Fruit fly (Drosophila melanogaster) whole organism, pupa: ENCODE data around the gene hay.

Experiments
- CG10348 ChIP-seq: fragments of 200-800 bp; sonication (Bioruptor generic); IDR thresholded peaks from 2 replicates; pipeline ENCODE4 v1.3.6; 2022; ENCODE audit warnings: missing biosample characterization, missing genetic modification characterization
- CG12605 ChIP-seq: fragments of 200-800 bp; sonication (Bioruptor generic); IDR thresholded peaks from 2 replicates; pipeline ENCODE4 v1.3.6; 2022; ENCODE audit warnings: missing biosample characterization, missing genetic modification characterization
- CG13204 ChIP-seq: fragments of 200-800 bp; sonication (Bioruptor generic); optimal IDR thresholded peaks from 2 replicates; lab custom pipeline; 2018; ENCODE audit warnings: missing biosample characterization, mild to moderate bottlenecking, missing genetic modification characterization, moderate library complexity
- CG14655 ChIP-seq: fragments of 200-800 bp; sonication (Bioruptor generic); optimal IDR thresholded peaks from 3 replicates; lab custom pipeline; 2017; ENCODE audit warnings: mild to moderate bottlenecking, missing biosample characterization, missing genetic modification reagents, missing genetic modification characterization
- CG15710 ChIP-seq: fragments of 200-800 bp; sonication (Bioruptor generic); optimal IDR thresholded peaks from 2 replicates; lab custom pipeline; 2018; ENCODE audit warnings: missing biosample characterization, mild to moderate bottlenecking, missing genetic modification characterization, moderate library complexity
- CG17806 ChIP-seq: fragments of 200-800 bp; sonication (Bioruptor generic); optimal IDR thresholded peaks from 2 replicates; lab custom pipeline; 2018; ENCODE audit warnings: missing biosample characterization, mild to moderate bottlenecking, missing genetic modification characterization, moderate library complexity
- CG32121 ChIP-seq: fragments of 200-800 bp; sonication (Bioruptor generic); IDR thresholded peaks from 2 replicates; pipeline ENCODE4 v1.3.6; 2022; ENCODE audit warnings: missing biosample characterization, missing genetic modification characterization
- CG34367 ChIP-seq: fragments of 200-800 bp; sonication (Bioruptor generic); optimal IDR thresholded peaks from 2 replicates; lab custom pipeline; 2018; ENCODE audit warnings: missing biosample characterization, mild to moderate bottlenecking, missing genetic modification characterization
- CG4496 ChIP-seq: fragments of 200-800 bp; sonication (Bioruptor generic); IDR thresholded peaks from 3 replicates; pipeline ENCODE4 v1.3.6; 2022; ENCODE audit warnings: missing biosample characterization, missing genetic modification characterization
- CG8159 ChIP-seq: fragments of 200-800 bp; sonication (Bioruptor generic); optimal IDR thresholded peaks from 3 replicates; lab custom pipeline; 2018; ENCODE audit warnings: missing biosample characterization, mild to moderate bottlenecking, missing genetic modification characterization, moderate library complexity
- CG8301 ChIP-seq: fragments of 200-800 bp; sonication (Bioruptor generic); optimal IDR thresholded peaks from 2 replicates; lab custom pipeline; 2018; ENCODE audit warnings: missing biosample characterization, mild to moderate bottlenecking, missing genetic modification characterization
- CG9948 ChIP-seq: fragments of 200-800 bp; sonication (Bioruptor generic); optimal IDR thresholded peaks from 2 replicates; lab custom pipeline; 2018; ENCODE audit warnings: missing biosample characterization, mild to moderate bottlenecking, missing genetic modification characterization, moderate library complexity
- D1 ChIP-seq: fragments of 200-800 bp; sonication (Bioruptor generic); optimal IDR thresholded peaks from 2 replicates; lab custom pipeline; 2018; ENCODE audit warnings: missing biosample characterization, mild to moderate bottlenecking, missing genetic modification characterization, moderate library complexity
- EcR ChIP-seq: fragments of 200-800 bp; sonication (Bioruptor generic); optimal IDR thresholded peaks from 3 replicates; lab custom pipeline; 2019; ENCODE audit warnings: missing biosample characterization, missing genetic modification characterization, mild to moderate bottlenecking, moderate library complexity, missing genetic modification reagents
- Ets98B ChIP-seq: fragments of 200-800 bp; sonication (Bioruptor generic); IDR thresholded peaks from 2 replicates; pipeline ENCODE4 v1.3.6; 2022; ENCODE audit warnings: missing biosample characterization, missing genetic modification characterization
- Pif1A ChIP-seq: fragments of 200-800 bp; sonication (Bioruptor generic); optimal IDR thresholded peaks from 3 replicates; lab custom pipeline; 2016; ENCODE audit warnings: missing biosample characterization, missing genetic modification characterization
- Pif1B ChIP-seq: fragments of 200-800 bp; sonication (Bioruptor generic); optimal IDR thresholded peaks from 3 replicates; lab custom pipeline; 2016; ENCODE audit warnings: missing biosample characterization, missing genetic modification characterization
- Snoo ChIP-seq: fragments of 200-800 bp; sonication (Bioruptor generic); optimal IDR thresholded peaks from 3 replicates; lab custom pipeline; 2017; ENCODE audit warnings: missing biosample characterization, mild to moderate bottlenecking, missing genetic modification characterization, inconsistent platforms
- fd96Ca ChIP-seq: fragments of 200-800 bp; sonication (Bioruptor generic); IDR thresholded peaks from 3 replicates; pipeline ENCODE4 v1.3.6; 2022; ENCODE audit warnings: missing biosample characterization, missing genetic modification characterization
- gl ChIP-seq: fragments of 200-800 bp; sonication (Bioruptor generic); optimal IDR thresholded peaks from 2 replicates; lab custom pipeline; 2018; ENCODE audit warnings: missing biosample characterization, mild to moderate bottlenecking, missing genetic modification characterization
- rn ChIP-seq: fragments of 200-800 bp; sonication (Bioruptor generic); IDR thresholded peaks from 2 replicates; pipeline ENCODE4 v1.3.6; 2022; ENCODE audit warnings: missing biosample characterization, missing genetic modification characterization

The hay gene

DNA sequence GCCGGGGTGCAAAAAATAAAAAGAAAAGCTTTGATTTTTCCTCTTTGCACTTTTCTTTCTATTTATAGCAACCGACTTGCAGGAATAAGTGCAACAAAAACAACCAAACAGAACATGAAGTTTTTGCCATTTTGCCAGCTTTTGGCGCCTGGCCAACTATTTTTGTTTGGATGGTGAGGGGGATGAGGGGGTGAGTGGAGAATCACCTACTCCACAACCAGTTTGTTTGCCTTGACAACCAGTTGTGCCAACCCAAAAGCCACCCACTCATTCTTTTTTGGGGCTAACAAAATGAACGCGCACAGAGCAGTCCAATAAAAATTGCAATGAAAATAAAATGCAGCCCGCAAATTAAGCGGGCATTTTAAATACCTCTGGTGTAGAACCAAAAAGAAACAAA lies 26.4 kb downstream of the hay start:
- TF ChIP-seq gl (tag; lab: Kevin White, UChicago), result no peak
- TF ChIP-seq CG12605 (GFP tag; lab: Robert Waterston, UW), result peak; percentile 16; the same call in 1 of the 2 replicates
- peak; percentile 5; the same call in 1 of the 2 replicates for TF ChIP-seq Ets98B (GFP tag; lab: Robert Waterston, UW)
- TF ChIP-seq CG9948 (tag; lab: Kevin White, UChicago), result no peak
- TF ChIP-seq CG32121 (GFP tag; lab: Robert Waterston, UW), result peak; percentile 39; the same call in 1 of the 2 replicates
- no peak for TF ChIP-seq CG15710 (tag; lab: Kevin White, UChicago)
- TF ChIP-seq CG4496 (GFP tag; lab: Robert Waterston, UW), result 0 out of 3 replicates have a peak, but pooled peaks have one; percentile 7
- TF ChIP-seq Pif1A (GFP tag; lab: Kevin White, UChicago), result no peak

DNA sequence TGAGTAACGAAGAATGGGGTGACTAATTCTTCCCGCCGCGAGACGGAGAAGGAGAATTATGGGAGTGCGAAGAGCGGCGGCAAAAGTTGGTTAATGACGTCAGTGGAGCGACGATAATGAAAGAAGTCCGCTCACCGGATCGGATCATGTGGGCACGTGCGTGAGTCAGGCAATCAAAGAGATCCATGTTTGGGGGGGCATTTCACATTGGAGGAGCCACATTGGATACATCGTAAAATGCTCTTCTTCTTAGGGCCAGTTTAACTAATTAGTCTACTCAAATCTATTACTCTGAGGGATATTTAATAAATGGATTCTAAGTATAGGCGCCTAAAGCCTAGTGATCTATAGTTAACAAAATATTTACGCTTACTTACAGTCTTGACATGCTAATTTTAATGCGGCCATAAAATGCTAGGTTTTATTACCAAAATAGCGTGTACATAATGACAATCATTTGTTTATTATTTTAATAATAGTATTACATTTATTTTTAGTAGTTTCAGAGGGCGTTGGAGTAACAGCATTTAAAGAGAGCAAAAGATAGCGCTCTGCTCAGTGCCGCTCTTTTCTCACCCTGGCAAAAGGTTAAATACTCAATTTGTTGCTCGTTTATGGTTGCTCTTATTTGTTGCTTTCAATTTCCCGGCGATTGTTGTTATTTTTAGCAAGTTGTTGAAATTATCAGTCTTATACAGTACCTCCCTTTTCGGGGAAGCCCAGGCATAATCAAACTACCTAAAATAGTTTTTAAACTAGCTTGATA lies 27.7 kb downstream of the hay start:
- TF ChIP-seq CG32121 (GFP tag; lab: Robert Waterston, UW) (no peak), rn (GFP tag; lab: Robert Waterston, UW) (no peak), CG34367 (no peak), EcR (no peak), Ets98B (GFP tag; lab: Robert Waterston, UW) (no peak), CG15710 (tag; lab: Kevin White, UChicago) (no peak), CG10348 (GFP tag; lab: Robert Waterston, UW) (no peak), Pif1A (GFP tag; lab: Kevin White, UChicago) (no peak), CG4496 (GFP tag; lab: Robert Waterston, UW) (no peak), CG9948 (tag; lab: Kevin White, UChicago) (no peak), CG8301 (tag; lab: Kevin White, UChicago) (no peak), CG8159 (no peak), CG13204 (no peak), gl (tag; lab: Kevin White, UChicago) (no peak), Pif1B (GFP tag; lab: Kevin White, UChicago) (no peak), CG12605 (GFP tag; lab: Robert Waterston, UW) (no peak)
- TF ChIP-seq, all 21 proteins: peak for 0

DNA sequence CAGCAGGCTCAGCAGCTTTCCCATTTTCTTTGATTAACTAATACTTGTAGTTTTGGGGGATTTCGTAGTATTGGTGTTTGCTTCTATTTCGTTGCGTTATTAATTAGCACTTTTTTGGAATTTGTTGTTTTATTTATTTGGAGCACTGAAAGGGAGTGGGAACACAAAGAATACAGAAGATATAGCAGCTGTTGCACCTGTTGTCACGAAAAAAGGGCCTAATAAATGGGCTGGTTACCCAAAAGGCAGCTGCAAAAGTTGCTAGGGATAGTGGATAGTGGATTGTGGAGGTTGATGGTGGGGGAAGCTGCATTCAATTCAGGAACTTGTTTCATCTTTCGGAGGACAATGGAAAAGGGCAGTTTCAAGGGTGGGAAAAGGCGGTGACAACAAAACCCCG lies 28.6 kb downstream of the hay start:
- TF ChIP-seq CG17806 (tag; lab: Kevin White, UChicago) (no peak), gl (tag; lab: Kevin White, UChicago) (no peak), D1 (tag; lab: Kevin White, UChicago) (no peak), CG34367 (no peak), CG15710 (tag; lab: Kevin White, UChicago) (no peak), fd96Ca (GFP tag; lab: Robert Waterston, UW) (no peak), Pif1B (GFP tag; lab: Kevin White, UChicago) (no peak), CG8301 (tag; lab: Kevin White, UChicago) (no peak), rn (GFP tag; lab: Robert Waterston, UW) (no peak), CG12605 (GFP tag; lab: Robert Waterston, UW) (no peak), CG13204 (no peak), Ets98B (GFP tag; lab: Robert Waterston, UW) (no peak), CG10348 (GFP tag; lab: Robert Waterston, UW) (no peak), CG9948 (tag; lab: Kevin White, UChicago) (no peak), CG8159 (no peak), CG4496 (GFP tag; lab: Robert Waterston, UW) (no peak), Snoo (tag; lab: Kevin White, UChicago) (no peak), Pif1A (GFP tag; lab: Kevin White, UChicago) (no peak), EcR (no peak), CG14655 (no peak)

DNA sequence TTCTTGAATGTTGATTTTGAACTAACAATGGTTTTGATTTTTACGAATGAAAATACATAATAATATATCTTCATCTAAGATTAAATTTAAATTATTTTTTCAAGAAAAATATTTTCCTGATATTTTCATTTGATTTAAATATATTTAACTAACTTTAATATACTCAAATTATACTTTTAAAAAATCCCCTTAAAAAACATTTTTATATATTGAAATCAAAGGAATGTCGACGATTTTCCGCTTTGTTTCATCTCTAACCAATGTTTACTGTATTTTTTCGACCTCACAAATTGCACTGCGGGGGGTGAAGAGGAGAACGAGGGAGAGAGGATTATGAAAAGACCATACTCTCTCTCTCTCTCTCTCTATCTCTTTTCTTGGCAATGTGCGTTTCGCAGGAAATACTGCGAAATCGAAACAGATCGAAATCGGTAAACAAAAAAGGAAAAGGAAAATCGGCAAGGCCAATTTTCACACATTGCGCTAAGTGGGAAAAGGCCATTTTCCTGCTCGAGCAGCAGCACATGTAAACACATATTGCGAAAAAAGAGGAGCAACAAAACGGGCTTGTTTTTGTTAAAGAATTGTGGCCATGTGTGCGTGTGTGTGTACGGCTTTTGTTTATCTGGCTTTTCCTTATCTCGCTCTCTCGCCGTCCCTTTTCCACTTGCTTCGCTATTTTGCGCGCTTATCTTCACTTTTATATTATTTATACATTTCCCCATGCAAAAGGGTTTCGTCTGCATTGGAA lies 29.3 kb downstream of the hay start:
- no peak for TF ChIP-seq EcR
- no peak for TF ChIP-seq Pif1A (GFP tag; lab: Kevin White, UChicago)
- peak; percentile 10 for TF ChIP-seq CG8159
- TF ChIP-seq D1 (tag; lab: Kevin White, UChicago), result no peak
- TF ChIP-seq CG34367, result peak; percentile 12
- no peak for TF ChIP-seq Snoo (tag; lab: Kevin White, UChicago)
- TF ChIP-seq CG15710 (tag; lab: Kevin White, UChicago), result no peak

DNA sequence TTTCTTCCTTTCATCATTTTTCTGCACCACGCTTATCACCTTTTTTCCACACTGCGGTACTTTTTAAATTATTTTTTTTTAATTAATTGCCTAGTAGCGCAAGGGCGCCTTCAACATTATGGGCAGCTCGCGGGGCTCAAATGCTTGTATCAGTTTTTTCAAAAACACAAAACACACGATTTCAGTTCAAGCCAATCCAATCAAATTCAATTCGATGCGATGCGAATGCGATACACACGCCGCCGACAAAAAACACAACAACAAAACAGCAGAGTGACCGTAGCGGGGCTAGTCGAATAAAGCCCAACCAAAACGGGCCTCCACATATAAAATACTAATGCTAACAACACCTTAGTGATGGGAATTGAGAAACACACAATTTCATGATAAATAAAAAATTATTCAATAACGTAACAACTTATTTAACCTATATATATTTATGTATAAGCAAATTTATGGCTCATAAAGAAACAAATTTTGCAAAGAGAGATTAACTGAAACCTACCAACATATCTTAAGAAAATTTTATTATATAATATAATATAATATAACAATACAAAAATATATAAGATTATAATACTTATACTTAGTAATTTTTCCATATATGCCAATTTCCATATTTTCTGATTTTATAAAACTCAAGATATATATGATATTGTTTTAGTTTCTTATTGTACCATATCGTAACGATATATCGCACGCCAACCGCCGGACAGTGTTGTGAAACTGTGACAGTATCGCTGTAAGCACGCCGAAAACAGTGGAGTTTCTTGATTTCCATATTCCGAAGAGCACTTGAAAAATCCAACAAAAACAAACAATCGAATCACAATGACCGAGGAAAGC lies 30.1 kb downstream of the hay start, which contains the start of the genes CG32066 and CG8003:
CG32066 (minus strand) TSS at position 270 of the 846 bp plus-strand sequence.
CG8003 (plus strand) TSS at position 732 of the 846 bp plus-strand sequence.
- TF ChIP-seq Ets98B (GFP tag; lab: Robert Waterston, UW) (peak; percentile 23; the same call in 1 of the 2 replicates), CG13204 (no peak), CG8159 (no peak), CG8301 (tag; lab: Kevin White, UChicago) (peak; percentile 9), CG12605 (GFP tag; lab: Robert Waterston, UW) (no peak), D1 (tag; lab: Kevin White, UChicago) (peak; percentile 62), CG9948 (tag; lab: Kevin White, UChicago) (no peak), gl (tag; lab: Kevin White, UChicago) (no peak), CG10348 (GFP tag; lab: Robert Waterston, UW) (no peak), EcR (peak; percentile 45), Pif1A (GFP tag; lab: Kevin White, UChicago) (peak; percentile 42), fd96Ca (GFP tag; lab: Robert Waterston, UW) (peak; percentile 13; the same call in 1 of the 3 replicates), rn (GFP tag; lab: Robert Waterston, UW) (no peak), Snoo (tag; lab: Kevin White, UChicago) (no peak), CG17806 (tag; lab: Kevin White, UChicago) (no peak), CG4496 (GFP tag; lab: Robert Waterston, UW) (peak; percentile 31; the same call in 2 of the 3 replicates), CG32121 (GFP tag; lab: Robert Waterston, UW) (peak; percentile 49; the same call in 1 of the 2 replicates), CG14655 (no peak), CG34367 (no peak), CG15710 (tag; lab: Kevin White, UChicago) (peak; percentile 36), Pif1B (GFP tag; lab: Kevin White, UChicago) (peak; percentile 19)
